Fruit fly (Drosophila melanogaster) whole organism, embryonic: ENCODE data around the gene Pde11.

Experiments
- CG10147 ChIP-seq: fragments of 200-800 bp; sonication (Bioruptor generic); optimal IDR thresholded peaks from 2 replicates; lab custom pipeline; 2019; ENCODE audit warnings: missing biosample characterization, mild to moderate bottlenecking, missing genetic modification characterization, moderate library complexity
- CG10209 ChIP-seq: fragments of 200-800 bp; sonication (Bioruptor generic); optimal IDR thresholded peaks from 3 replicates; lab custom pipeline; 2017; ENCODE audit warnings: missing biosample characterization, mild to moderate bottlenecking, missing genetic modification characterization, missing genetic modification reagents
- CG10654 ChIP-seq: fragments of 200-800 bp; sonication (Bioruptor generic); optimal IDR thresholded peaks from 2 replicates; lab custom pipeline; 2016; ENCODE audit warnings: missing biosample characterization, missing genetic modification characterization
- CG12071 ChIP-seq: fragments of 200-800 bp; sonication (Bioruptor generic); optimal IDR thresholded peaks from 3 replicates; lab custom pipeline; 2018; ENCODE audit warnings: missing biosample characterization, mild to moderate bottlenecking, missing genetic modification characterization
- CG1233 ChIP-seq: fragments of 200-800 bp; sonication (Bioruptor generic); optimal IDR thresholded peaks from 4 replicates; lab custom pipeline; 2018; ENCODE audit warnings: missing biosample characterization, mild to moderate bottlenecking, missing genetic modification characterization
- CG13287 ChIP-seq: fragments of 200-800 bp; sonication (Bioruptor generic); IDR thresholded peaks from 2 replicates; pipeline ENCODE4 v1.3.6; 2022; ENCODE audit warnings: missing biosample characterization, missing genetic modification characterization; ENCODE audit not compliant: partially characterized antibody
- CG13296 ChIP-seq: fragments of 200-800 bp; sonication (Bioruptor generic); optimal IDR thresholded peaks from 3 replicates; lab custom pipeline; 2018; ENCODE audit warnings: missing biosample characterization, mild to moderate bottlenecking, missing genetic modification characterization
- CG14050 ChIP-seq: fragments of 200-800 bp; sonication (Bioruptor generic); IDR thresholded peaks from 3 replicates; pipeline ENCODE4 v1.3.6; 2022; ENCODE audit warnings: missing biosample characterization, missing genetic modification characterization
- CG14710 ChIP-seq: fragments of 200-800 bp; sonication (Bioruptor generic); optimal IDR thresholded peaks from 3 replicates; lab custom pipeline; 2019; ENCODE audit warnings: missing biosample characterization, mild to moderate bottlenecking, missing genetic modification characterization, moderate library complexity
- CG15514 ChIP-seq: fragments of 200-800 bp; sonication (Bioruptor generic); optimal IDR thresholded peaks from 3 replicates; lab custom pipeline; 2017; ENCODE audit warnings: missing biosample characterization, missing genetic modification characterization, mild to moderate bottlenecking, moderate library complexity, missing genetic modification reagents
- CG15696 ChIP-seq: fragments of 200-800 bp; sonication (Bioruptor generic); optimal IDR thresholded peaks from 2 replicates; lab custom pipeline; 2019; ENCODE audit warnings: missing biosample characterization, mild to moderate bottlenecking, missing genetic modification characterization, moderate library complexity
- CG16779 ChIP-seq: fragments of 200-800 bp; sonication (Bioruptor generic); IDR thresholded peaks from 2 replicates; pipeline ENCODE4 v1.3.6; 2022; ENCODE audit warnings: missing biosample characterization, missing genetic modification characterization
- CG16815 ChIP-seq: fragments of 200-800 bp; sonication (Bioruptor generic); optimal IDR thresholded peaks from 3 replicates; lab custom pipeline; 2017; ENCODE audit warnings: missing biosample characterization, mild to moderate bottlenecking, missing genetic modification characterization
- CG2120 ChIP-seq: fragments of 200-800 bp; sonication (Bioruptor generic); optimal IDR thresholded peaks from 3 replicates; lab custom pipeline; 2016; ENCODE audit warnings: missing biosample characterization, missing genetic modification characterization
- CG2129 ChIP-seq: fragments of 200-800 bp; sonication (Bioruptor generic); IDR thresholded peaks from 2 replicates; pipeline ENCODE4 v1.3.6; 2022; ENCODE audit warnings: missing biosample characterization, missing genetic modification characterization; ENCODE audit not compliant: partially characterized antibody
- CG2875 ChIP-seq: fragments of 200-800 bp; sonication (Bioruptor generic); optimal IDR thresholded peaks from 2 replicates; lab custom pipeline; 2017; ENCODE audit warnings: missing biosample characterization, mild to moderate bottlenecking, missing genetic modification characterization, missing genetic modification reagents
- CG31441 ChIP-seq: fragments of 200-800 bp; sonication (Bioruptor generic); IDR thresholded peaks from 2 replicates; pipeline ENCODE4 v1.3.6; 2022; ENCODE audit warnings: missing biosample characterization, missing genetic modification characterization
- CG34422 ChIP-seq: fragments of 200-800 bp; sonication (Bioruptor generic); IDR thresholded peaks from 3 replicates; pipeline ENCODE4 v1.3.6; 2022; ENCODE audit warnings: missing biosample characterization, missing genetic modification characterization
- CG7357 ChIP-seq: fragments of 200-800 bp; sonication (Bioruptor generic); IDR thresholded peaks from 3 replicates; pipeline ENCODE4 v1.3.6; 2022; ENCODE audit warnings: missing biosample characterization, missing genetic modification characterization
- CG7963 ChIP-seq: fragments of 200-800 bp; sonication (Bioruptor generic); IDR thresholded peaks from 3 replicates; pipeline ENCODE4 v1.3.6; 2022; ENCODE audit warnings: missing biosample characterization, missing genetic modification characterization; ENCODE audit not compliant: partially characterized antibody
- Doc3 ChIP-seq: fragments of 200-800 bp; sonication (Bioruptor generic); IDR thresholded peaks from 3 replicates; pipeline ENCODE4 v1.3.6; 2022; ENCODE audit warnings: missing biosample characterization, missing genetic modification characterization; ENCODE audit not compliant: partially characterized antibody
- Ets97D ChIP-seq: fragments of 200-800 bp; sonication (Bioruptor generic); optimal IDR thresholded peaks from 3 replicates; lab custom pipeline; 2016; ENCODE audit warnings: missing biosample characterization, missing genetic modification characterization
- HLH3B ChIP-seq: fragments of 200-800 bp; sonication (Bioruptor generic); IDR thresholded peaks from 2 replicates; pipeline ENCODE4 v1.3.6; 2022; ENCODE audit warnings: missing biosample characterization, missing genetic modification characterization
- Meics ChIP-seq: fragments of 200-800 bp; sonication (Bioruptor generic); optimal IDR thresholded peaks from 2 replicates; lab custom pipeline; 2017; ENCODE audit warnings: missing biosample characterization, mild to moderate bottlenecking, missing genetic modification characterization
- Sry-β ChIP-seq: fragments of 200-800 bp; sonication (Bioruptor generic); optimal IDR thresholded peaks from 2 replicates; lab custom pipeline; 2018; ENCODE audit warnings: missing biosample characterization, mild to moderate bottlenecking, missing genetic modification characterization, moderate library complexity
- Taf1 ChIP-seq: fragments of 200-800 bp; sonication (Bioruptor generic); IDR thresholded peaks from 2 replicates; pipeline ENCODE4 v1.3.6; 2022; ENCODE audit warnings: missing biosample characterization, missing genetic modification characterization
- chinmo ChIP-seq: fragments of 200-800 bp; sonication (Bioruptor generic); IDR thresholded peaks from 4 replicates; pipeline ENCODE4 v1.3.6; 2022; ENCODE audit warnings: missing biosample characterization, missing genetic modification characterization; ENCODE audit not compliant: partially characterized antibody
- chn ChIP-seq: fragments of 200-800 bp; sonication (Bioruptor generic); optimal IDR thresholded peaks from 2 replicates; lab custom pipeline; 2016; ENCODE audit warnings: missing biosample characterization, missing genetic modification characterization
- crc ChIP-seq: fragments of 200-800 bp; sonication (Bioruptor generic); optimal IDR thresholded peaks from 2 replicates; lab custom pipeline; 2016; ENCODE audit warnings: missing biosample characterization, missing genetic modification characterization
- crp ChIP-seq, 2 experiments: fragments of 200-800 bp; sonication (Bioruptor generic); optimal IDR thresholded peaks; 2 replicates in 1 of 2; 3 replicates in 1 of 2; lab custom pipeline; 2017; ENCODE audit warnings: missing biosample characterization in 2 of 2, missing genetic modification characterization in 2 of 2, mild to moderate bottlenecking in 1 of 2, moderate library complexity in 1 of 2
- dpn ChIP-seq, 2 experiments: fragments of 200-800 bp; sonication (Bioruptor generic); optimal IDR thresholded peaks; 3 replicates each; lab custom pipeline; 2016; ENCODE audit warnings: missing biosample characterization in 2 of 2, missing genetic modification characterization in 2 of 2
- en ChIP-seq: fragments of 200-800 bp; sonication (Bioruptor generic); optimal IDR thresholded peaks from 2 replicates; lab custom pipeline; 2016; ENCODE audit warnings: missing biosample characterization, missing genetic modification characterization
- fd3F ChIP-seq: fragments of 200-800 bp; sonication (Bioruptor generic); optimal IDR thresholded peaks from 2 replicates; lab custom pipeline; 2018; ENCODE audit warnings: missing biosample characterization, mild to moderate bottlenecking, missing genetic modification characterization, moderate library complexity
- inv ChIP-seq: fragments of 200-800 bp; sonication (Bioruptor generic); IDR thresholded peaks from 2 replicates; pipeline ENCODE4 v1.3.6; 2022; ENCODE audit warnings: missing biosample characterization, missing genetic modification characterization; ENCODE audit not compliant: partially characterized antibody
- klu ChIP-seq: fragments of 200-800 bp; sonication (Bioruptor generic); IDR thresholded peaks from 2 replicates; pipeline ENCODE4 v1.3.6; 2022; ENCODE audit warnings: missing biosample characterization, missing genetic modification characterization
- kni ChIP-seq: fragments of 200-800 bp; sonication (Bioruptor generic); optimal IDR thresholded peaks from 3 replicates; lab custom pipeline; 2017; ENCODE audit warnings: mild to moderate bottlenecking, missing biosample characterization, missing genetic modification reagents, missing genetic modification characterization
- knrl ChIP-seq: fragments of 200-800 bp; sonication (Bioruptor generic); IDR thresholded peaks from 3 replicates; pipeline ENCODE4 v1.3.6; 2022; ENCODE audit warnings: missing biosample characterization, missing genetic modification characterization; ENCODE audit not compliant: partially characterized antibody
- lbe ChIP-seq: fragments of 200-800 bp; sonication (Bioruptor generic); optimal IDR thresholded peaks from 2 replicates; lab custom pipeline; 2016; ENCODE audit warnings: missing biosample characterization, mild to moderate bottlenecking, missing genetic modification characterization
- oc ChIP-seq: fragments of 200-800 bp; sonication (Bioruptor generic); optimal IDR thresholded peaks from 2 replicates; lab custom pipeline; 2018; ENCODE audit warnings: missing biosample characterization, mild to moderate bottlenecking, missing genetic modification characterization, moderate library complexity
- onecut ChIP-seq: fragments of 200-800 bp; sonication (Bioruptor generic); IDR thresholded peaks from 2 replicates; pipeline ENCODE4 v1.3.6; 2022; ENCODE audit warnings: missing biosample characterization, missing genetic modification characterization
- peb ChIP-seq: fragments of 200-800 bp; sonication (Bioruptor generic); IDR thresholded peaks from 2 replicates; pipeline ENCODE4 v1.3.6; 2022; ENCODE audit warnings: missing biosample characterization, missing genetic modification characterization
- rib ChIP-seq: fragments of 200-800 bp; sonication (Bioruptor generic); IDR thresholded peaks from 2 replicates; pipeline ENCODE4 v1.3.6; 2022; ENCODE audit warnings: missing biosample characterization, missing genetic modification characterization
- row ChIP-seq: fragments of 200-800 bp; sonication (Bioruptor generic); IDR thresholded peaks from 3 replicates; pipeline ENCODE4 v1.3.6; 2022; ENCODE audit warnings: missing biosample characterization, missing genetic modification characterization
- shn ChIP-seq: fragments of 200-800 bp; sonication (Bioruptor generic); optimal IDR thresholded peaks from 3 replicates; lab custom pipeline; 2016; ENCODE audit warnings: missing biosample characterization, missing genetic modification characterization
- sob ChIP-seq: fragments of 200-800 bp; sonication (Bioruptor generic); IDR thresholded peaks from 2 replicates; pipeline ENCODE4 v1.3.6; 2022; ENCODE audit warnings: missing biosample characterization, missing genetic modification characterization
- tna ChIP-seq: fragments of 200-800 bp; sonication (Bioruptor generic); IDR thresholded peaks from 2 replicates; pipeline ENCODE4 v1.3.6; 2022; ENCODE audit warnings: missing biosample characterization, missing genetic modification characterization; ENCODE audit not compliant: partially characterized antibody
- tx ChIP-seq: fragments of 200-800 bp; sonication (Bioruptor generic); optimal IDR thresholded peaks from 2 replicates; lab custom pipeline; 2016; ENCODE audit warnings: missing biosample characterization, missing genetic modification characterization
- vvl ChIP-seq: fragments of 200-800 bp; sonication (Bioruptor generic); IDR thresholded peaks from 2 replicates; pipeline ENCODE4 v1.3.6; 2022; ENCODE audit warnings: missing biosample characterization, missing genetic modification characterization
- zfh1 ChIP-seq: fragments of 200-800 bp; sonication (Bioruptor generic); IDR thresholded peaks from 3 replicates; pipeline ENCODE4 v1.3.6; 2022; ENCODE audit warnings: missing biosample characterization, missing genetic modification characterization

Pde11 gene

DNA sequence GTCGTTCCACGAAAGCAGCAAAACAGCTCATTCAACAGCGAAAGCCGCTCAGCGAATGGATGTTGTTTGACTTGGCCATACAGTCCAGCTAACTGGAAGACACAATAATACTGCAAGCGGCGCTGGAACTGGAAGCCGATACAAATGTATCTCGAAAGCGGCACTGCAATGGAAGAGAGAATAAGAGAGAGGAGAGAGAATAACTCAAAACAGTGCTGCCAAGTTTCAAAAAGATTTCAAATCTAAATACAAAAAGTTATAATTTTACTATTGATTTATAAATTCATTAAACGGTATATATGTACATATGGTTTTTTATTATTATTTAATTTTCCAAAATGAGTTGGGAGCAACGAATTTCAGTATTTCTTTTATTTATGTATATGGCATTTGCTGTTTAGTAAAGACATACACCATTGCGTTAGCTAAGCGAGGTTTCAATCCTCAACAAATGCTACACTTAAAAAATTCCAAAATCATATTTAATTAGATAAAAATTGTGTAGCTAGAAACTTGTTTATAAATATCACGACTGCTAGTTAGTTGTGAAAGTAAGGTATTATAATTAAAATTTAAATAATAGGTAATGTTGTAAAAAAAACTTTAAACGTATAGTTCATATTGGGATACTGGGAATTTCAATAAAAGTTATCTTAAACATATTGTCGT is 105.6 kb downstream of the Pde11 start, which contains the start of gene CG10283 (continued):
- peak; percentile 39; the same call in 1 of the 2 replicates for TF ChIP-seq CG31441 (GFP tag; lab: Robert Waterston, UW)
- TF ChIP-seq CG16779 (GFP tag; lab: Robert Waterston, UW) = no peak
- no peak for TF ChIP-seq oc (tag; lab: Kevin White, UChicago)
- no peak for TF ChIP-seq inv (GFP tag; lab: Robert Waterston, UW)
- TF ChIP-seq CG13296 (GFP tag; lab: Kevin White, UChicago) = no peak
- TF ChIP-seq crp (GFP tag; optimal IDR thresholded peaks at IDR 0.05; lab: Kevin White, UChicago) = no peak
- no peak for TF ChIP-seq crc (GFP tag; lab: Kevin White, UChicago)
- peak; percentile 49; the same call in 1 of the 2 replicates for TF ChIP-seq onecut (GFP tag; lab: Robert Waterston, UW)
- TF ChIP-seq zfh1 = no peak
- peak; percentile 18 for TF ChIP-seq CG2875
- peak; percentile 79 for TF ChIP-seq row
- TF ChIP-seq dpn (GFP tag; optimal IDR thresholded peaks at IDR 0.05; lab: Kevin White, UChicago) = peak in 1 of 2 experiments; percentile 20
- no peak for TF ChIP-seq Meics (GFP tag; lab: Kevin White, UChicago)
- no peak for TF ChIP-seq CG7357
- TF ChIP-seq CG10209 = peak; percentile 16
- TF ChIP-seq Sry-β (GFP tag; lab: Kevin White, UChicago) = no peak
- peak; percentile 56 for TF ChIP-seq vvl
- TF ChIP-seq Doc3 = no peak
- TF ChIP-seq fd3F (GFP tag; lab: Kevin White, UChicago) = no peak
- peak; percentile 50; the same call in 1 of the 2 replicates for TF ChIP-seq CG13287
- no peak for TF ChIP-seq Taf1 (GFP tag; lab: Robert Waterston, UW)
- no peak for TF ChIP-seq chn (GFP tag; lab: Kevin White, UChicago)
- TF ChIP-seq CG16815 (GFP tag; lab: Kevin White, UChicago) = peak; percentile 37
- no peak for TF ChIP-seq CG2129 (GFP tag; lab: Robert Waterston, UW)
- peak; percentile 10 for TF ChIP-seq CG10654
- TF ChIP-seq CG10147 (GFP tag; lab: Kevin White, UChicago) = peak; percentile 3
- no peak; the same call in 1 of the 2 replicates for TF ChIP-seq klu
- no peak for TF ChIP-seq knrl (GFP tag; lab: Robert Waterston, UW)
- TF ChIP-seq CG15696 (tag; lab: Kevin White, UChicago) = peak; percentile 31
- TF ChIP-seq en (GFP tag; lab: Kevin White, UChicago) = no peak
- peak; percentile 12 for TF ChIP-seq Ets97D (GFP tag; lab: Kevin White, UChicago)
- TF ChIP-seq tna (GFP tag; lab: Robert Waterston, UW) = no peak
- TF ChIP-seq CG7963 = no peak
- no peak for TF ChIP-seq rib (GFP tag; lab: Robert Waterston, UW)
- TF ChIP-seq kni (GFP tag; lab: Kevin White, UChicago) = peak; percentile 9
- peak; percentile 51; the same call in 1 of the 3 replicates for TF ChIP-seq CG34422
- no peak for TF ChIP-seq shn (GFP tag; lab: Kevin White, UChicago)
- TF ChIP-seq CG12071 (GFP tag; lab: Kevin White, UChicago) = peak; percentile 37
- peak; percentile 43; the same call in 1 of the 2 replicates for TF ChIP-seq sob (GFP tag; lab: Robert Waterston, UW)
- TF ChIP-seq lbe (GFP tag; lab: Kevin White, UChicago) = no peak
- peak; percentile 47 for TF ChIP-seq CG2120 (GFP tag; lab: Kevin White, UChicago)
- no peak for TF ChIP-seq CG1233 (GFP tag; lab: Kevin White, UChicago)
- TF ChIP-seq CG14710 = peak; percentile 74
- TF ChIP-seq peb = no peak
- TF ChIP-seq CG14050 (GFP tag; lab: Robert Waterston, UW) = no peak
- TF ChIP-seq HLH3B (GFP tag; lab: Robert Waterston, UW) = no peak; the same call in 1 of the 2 replicates
- peak; percentile 89; the same call in 2 of the 4 replicates for TF ChIP-seq chinmo (GFP tag; lab: Robert Waterston, UW)
- no peak for TF ChIP-seq tx (GFP tag; lab: Kevin White, UChicago)
- peak; percentile 63 for TF ChIP-seq CG15514 (GFP tag; lab: Kevin White, UChicago)
